Fruit fly (Drosophila melanogaster) ovary, adult (tissue): Measurements from ENCODE around the gene CG32453.
"Not testable (repeated sequence)": the region's sequence is repeated elsewhere in the genome, so short reads cannot be mapped to it uniquely, and the experiment has no call there.

Experiments
- CG17801 ChIP-seq: fragments of 200-800 bp; optimal IDR thresholded peaks from 2 replicates; lab custom pipeline; 2019; ENCODE audit warnings: missing biosample characterization, mild to moderate bottlenecking, missing genetic modification characterization, moderate library complexity; ENCODE audit not compliant: partially characterized antibody

CG32453 gene

DNA sequence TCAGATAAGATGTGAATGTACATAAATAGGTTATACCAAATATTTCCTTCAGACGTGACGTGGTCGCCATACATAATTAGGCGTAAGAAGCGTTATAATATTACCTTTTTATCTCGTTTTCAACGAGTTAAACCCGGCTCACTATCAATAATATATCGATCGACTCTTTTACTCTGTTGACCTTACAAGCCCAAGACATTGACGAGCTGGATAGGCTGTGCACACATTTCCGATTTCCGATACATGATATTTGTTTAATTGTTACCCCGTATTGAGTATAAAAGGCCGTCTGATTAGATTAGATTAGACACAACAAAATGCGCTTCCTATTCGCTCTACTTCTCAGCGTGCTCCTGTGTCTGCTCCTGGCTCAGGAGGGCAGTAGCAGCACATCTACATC is at the start of gene CG32453:
Gene CG32453 (plus strand): TSS at position 301 of the 400 bp plus-strand sequence.
- not testable (repeated sequence) for TF ChIP-seq CG17801 (GFP tag; lab: Kevin White, UChicago)

DNA sequence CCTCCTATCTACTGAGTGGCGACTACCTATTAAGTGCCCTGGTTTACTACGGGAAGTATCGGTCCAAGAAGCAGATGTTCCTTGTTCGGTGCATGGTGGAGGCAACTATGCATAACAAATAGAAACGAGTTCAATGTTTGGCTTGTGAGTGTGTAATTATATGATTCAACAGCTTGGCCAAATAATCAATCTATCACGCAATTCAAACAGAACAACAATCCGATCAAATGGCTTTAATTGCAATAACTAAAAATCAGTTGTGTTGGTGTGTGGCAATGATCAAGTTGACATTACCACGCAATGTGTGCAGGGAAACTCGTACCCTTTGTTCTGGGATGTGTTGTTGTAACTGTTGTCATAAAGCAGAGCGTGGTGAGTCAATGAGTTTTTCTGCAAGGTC is 49.4 kb upstream of the CG32453 start, which contains the start of gene CG33769:
Gene CG33769 (plus strand): TSS at position 301 of the 400 bp plus-strand sequence.
- TF ChIP-seq CG17801 (GFP tag; lab: Kevin White, UChicago) = no peak

dm6 chr3L:22648372-22648771 is 48.7 kb upstream of the CG32453 start, which contains the start of gene CG33770:
CG33770 (plus strand) TSS chr3L:22648672.
- TF ChIP-seq CG17801 (GFP tag; lab: Kevin White, UChicago) = no peak

DNA sequence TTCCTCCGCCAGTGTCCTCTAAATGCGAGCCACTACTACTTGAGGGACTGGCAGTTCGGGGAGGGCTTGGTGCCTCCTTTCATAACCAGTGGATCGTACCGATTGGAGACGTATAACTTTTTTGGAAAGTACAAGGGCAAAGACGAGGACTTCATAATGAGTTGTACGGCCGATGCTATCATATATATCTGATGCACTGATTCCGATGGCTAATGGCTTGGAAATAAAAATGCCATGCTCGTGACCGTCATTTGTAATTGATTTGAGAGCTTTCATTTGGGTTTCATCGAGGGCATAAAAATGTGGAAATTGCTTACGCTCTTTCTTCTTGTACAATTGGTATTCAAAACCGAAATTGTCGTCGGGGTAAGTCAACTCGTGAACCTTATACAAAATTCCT is 47.9 kb upstream of the CG32453 start, which contains the start of gene CG33771:
Gene CG33771 (plus strand): TSS at position 301 of the 400 bp plus-strand sequence.
- TF ChIP-seq CG17801 (GFP tag; lab: Kevin White, UChicago) = no peak

DNA sequence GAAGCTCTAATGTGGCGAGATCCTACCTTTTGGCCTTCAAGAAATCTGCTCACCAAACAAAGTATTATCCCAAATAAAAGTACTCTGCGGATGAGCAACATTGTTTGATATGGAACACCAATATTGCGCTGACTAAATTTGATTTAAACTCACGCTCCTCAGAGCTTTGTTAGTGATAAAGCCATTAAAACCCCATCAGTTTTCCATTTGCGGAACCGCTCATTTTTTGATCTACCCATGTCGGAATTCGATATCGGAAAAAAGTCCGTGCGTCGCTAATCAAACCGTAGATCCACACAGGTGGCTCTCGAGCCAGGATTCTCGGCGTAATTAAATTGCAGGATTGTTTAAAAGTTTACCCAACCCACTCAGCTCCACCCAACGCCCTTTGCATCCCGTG is 44.6 kb upstream of the CG32453 start, which contains the start of gene CG33772:
Gene CG33772 (minus strand): TSS at position 101 of the 400 bp plus-strand sequence.
- no peak for TF ChIP-seq CG17801 (GFP tag; lab: Kevin White, UChicago)

DNA sequence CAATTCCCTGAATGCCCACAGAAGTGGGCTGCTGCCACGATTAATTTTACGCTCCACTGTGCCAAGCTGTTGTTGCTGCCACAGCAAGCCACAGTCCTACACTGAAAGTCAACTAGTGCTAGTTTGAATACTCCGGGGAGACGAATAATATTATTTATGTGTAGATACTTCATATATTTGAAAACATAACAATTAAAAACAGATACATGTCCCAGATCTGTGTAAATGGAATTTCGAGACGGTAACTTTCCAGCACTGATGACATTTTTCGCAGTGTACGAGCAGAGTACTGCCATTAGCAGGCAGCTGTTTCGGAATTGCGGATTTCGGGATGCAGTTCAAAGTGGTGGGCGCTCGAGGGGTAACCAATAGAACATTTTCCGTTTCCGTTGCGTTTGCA is 31.9 kb upstream of the CG32453 start:
- TF ChIP-seq CG17801 (GFP tag; lab: Kevin White, UChicago) = no peak

dm6 chr3L:22669275-22670006 is 27.6 kb upstream of the CG32453 start, which contains the start of gene Jhbp6:
Jhbp6 (plus strand) TSS chr3L:22669956.
- TF ChIP-seq CG17801 (GFP tag; lab: Kevin White, UChicago) = no peak

- no peak for TF ChIP-seq CG17801 (GFP tag; lab: Kevin White, UChicago)
Measured at dm6 chr3L:22670174-22670573, 26.9 kb upstream of the CG32453 start.

- TF ChIP-seq CG17801 (GFP tag; lab: Kevin White, UChicago) = no peak
Measured at dm6 chr3L:22671699-22672276, 25.2 kb upstream of the CG32453 start.

dm6 chr3L:22680932-22681331 is 16.1 kb upstream of the CG32453 start:
- TF ChIP-seq CG17801 (GFP tag; lab: Kevin White, UChicago) = no peak

dm6 chr3L:22686987-22687386 is 10.0 kb upstream of the CG32453 start, which contains the start of the genes CG14455 and CG14456:
CG14455 (minus strand) TSS chr3L:22687087.
CG14456 (plus strand) TSS chr3L:22687222.
- TF ChIP-seq CG17801 (GFP tag; lab: Kevin White, UChicago) = no peak

- TF ChIP-seq CG17801 (GFP tag; lab: Kevin White, UChicago) = not testable (repeated sequence)
Measured at dm6 chr3L:22692428-22692827, 4.6 kb upstream of the CG32453 start, which contains the start of gene CG14454. CG14454 (minus strand) TSS chr3L:22692528.

DNA sequence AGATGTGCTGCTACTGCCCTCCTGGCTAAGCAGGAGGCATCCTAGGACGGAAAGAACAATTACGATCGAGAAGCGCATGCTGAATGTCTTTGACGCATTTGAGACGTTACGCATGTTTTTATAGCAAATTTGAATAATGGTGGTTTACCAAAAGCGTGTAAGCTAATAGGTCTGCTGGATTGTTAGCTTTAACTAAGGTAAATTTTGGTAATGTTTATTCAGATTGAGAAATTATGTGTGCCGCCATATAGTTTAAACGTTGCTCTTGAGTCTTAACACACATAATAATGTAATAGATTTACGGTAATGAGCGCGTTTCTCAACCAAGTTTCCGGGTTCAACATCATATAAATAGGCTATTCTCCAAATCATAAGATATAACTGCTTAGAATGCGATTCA is 3.3 kb upstream of the CG32453 start, which contains the start of the genes CG12546 and CG14453:
Gene CG12546 (minus strand): TSS at position 101 of the 400 bp plus-strand sequence.
Gene CG14453 (plus strand): TSS at position 372 of the 400 bp plus-strand sequence.
- TF ChIP-seq CG17801 (GFP tag; lab: Kevin White, UChicago) = no peak

dm6 chr3L:22695653-22696052 is 1.4 kb upstream of the CG32453 start, which contains the start of gene CG14452:
CG14452 (plus strand) TSS chr3L:22695953.
- TF ChIP-seq CG17801 (GFP tag; lab: Kevin White, UChicago) = no peak

dm6 chr3L:22699133-22699532 is 2.1 kb downstream of the CG32453 start, which contains the start of gene CG45116:
CG45116 (plus strand) TSS chr3L:22699433.
- no peak for TF ChIP-seq CG17801 (GFP tag; lab: Kevin White, UChicago)
